Fruit fly (Drosophila melanogaster) whole organism, embryonic: ENCODE results near the gene CG43675.

ENCODE experiments used
- Aef1 ChIP-seq: fragments of 200-800 bp; sonication (Bioruptor generic); IDR thresholded peaks from 3 replicates; pipeline ENCODE4 v1.3.6; 2022; ENCODE audit warnings: missing biosample characterization, missing genetic modification characterization
- Bgb ChIP-seq: fragments of 200-800 bp; sonication (Bioruptor generic); IDR thresholded peaks from 2 replicates; pipeline ENCODE4 v1.3.6; 2022; ENCODE audit warnings: missing biosample characterization, missing genetic modification characterization; ENCODE audit not compliant: partially characterized antibody
- BtbVII ChIP-seq: fragments of 200-800 bp; sonication (Bioruptor generic); optimal IDR thresholded peaks from 3 replicates; lab custom pipeline; 2017; ENCODE audit warnings: missing biosample characterization, mild to moderate bottlenecking, missing genetic modification characterization
- CG1024 ChIP-seq: fragments of 200-800 bp; sonication (Bioruptor generic); IDR thresholded peaks from 2 replicates; pipeline ENCODE4 v1.3.6; 2022; ENCODE audit warnings: missing biosample characterization, missing genetic modification characterization
- CG10366 ChIP-seq: fragments of 200-800 bp; sonication (Bioruptor generic); IDR thresholded peaks from 2 replicates; pipeline ENCODE4 v1.3.6; 2022; ENCODE audit warnings: missing biosample characterization, missing genetic modification characterization
- CG10462 ChIP-seq: fragments of 200-800 bp; sonication (Bioruptor generic); optimal IDR thresholded peaks from 2 replicates; lab custom pipeline; 2016; ENCODE audit warnings: missing biosample characterization, missing genetic modification characterization
- CG11093 ChIP-seq: fragments of 200-800 bp; sonication (Bioruptor generic); IDR thresholded peaks from 3 replicates; pipeline ENCODE4 v1.3.6; 2022; ENCODE audit warnings: missing biosample characterization, missing genetic modification characterization
- CG12744 ChIP-seq: fragments of 200-800 bp; sonication (Bioruptor generic); optimal IDR thresholded peaks from 2 replicates; lab custom pipeline; 2016; ENCODE audit warnings: missing biosample characterization, missing genetic modification characterization
- CG17912 ChIP-seq: fragments of 200-800 bp; sonication (Bioruptor generic); optimal IDR thresholded peaks from 2 replicates; lab custom pipeline; 2018; ENCODE audit warnings: missing biosample characterization, mild to moderate bottlenecking, missing genetic modification characterization
- CG32772 ChIP-seq: fragments of 200-800 bp; sonication (Bioruptor generic); IDR thresholded peaks from 2 replicates; pipeline ENCODE4 v1.3.6; 2022; ENCODE audit warnings: missing biosample characterization, missing genetic modification characterization
- CG34376 ChIP-seq: fragments of 200-800 bp; sonication (Bioruptor generic); optimal IDR thresholded peaks from 2 replicates; lab custom pipeline; 2018; ENCODE audit warnings: missing biosample characterization, mild to moderate bottlenecking, missing genetic modification characterization
- CG34422 ChIP-seq: fragments of 200-800 bp; sonication (Bioruptor generic); IDR thresholded peaks from 3 replicates; pipeline ENCODE4 v1.3.6; 2022; ENCODE audit warnings: missing biosample characterization, missing genetic modification characterization
- CG6654 ChIP-seq: fragments of 200-800 bp; sonication (Bioruptor generic); optimal IDR thresholded peaks from 2 replicates; lab custom pipeline; 2017; ENCODE audit warnings: missing biosample characterization, mild to moderate bottlenecking, missing genetic modification characterization
- CG6689 ChIP-seq: fragments of 200-800 bp; sonication (Bioruptor generic); IDR thresholded peaks from 2 replicates; pipeline ENCODE4 v1.3.6; 2022; ENCODE audit warnings: missing biosample characterization, missing genetic modification characterization
- CTCF ChIP-seq: fragments of 200-800 bp; sonication (Bioruptor generic); optimal IDR thresholded peaks from 2 replicates; lab custom pipeline; 2017; ENCODE audit warnings: missing biosample characterization, mild to moderate bottlenecking, missing genetic modification characterization, moderate library complexity
- Deaf1 ChIP-seq: fragments of 200-800 bp; optimal IDR thresholded peaks from 3 replicates; lab custom pipeline; 2019; ENCODE audit warnings: missing biosample characterization, mild to moderate bottlenecking, missing genetic modification characterization, moderate library complexity
- Fer3 ChIP-seq: fragments of 200-800 bp; sonication (Bioruptor generic); optimal IDR thresholded peaks from 2 replicates; lab custom pipeline; 2018; ENCODE audit warnings: missing biosample characterization, mild to moderate bottlenecking, missing genetic modification characterization, moderate library complexity
- Gug ChIP-seq: fragments of 200-800 bp; sonication (Bioruptor generic); IDR thresholded peaks from 4 replicates; pipeline ENCODE4 v1.3.6; 2022; ENCODE audit warnings: missing biosample characterization, missing genetic modification characterization
- H15 ChIP-seq: fragments of 200-800 bp; sonication (Bioruptor generic); IDR thresholded peaks from 3 replicates; pipeline ENCODE4 v1.3.6; 2022; ENCODE audit warnings: missing biosample characterization, missing genetic modification characterization
- HmgZ ChIP-seq: fragments of 200-800 bp; sonication (Bioruptor generic); optimal IDR thresholded peaks from 2 replicates; lab custom pipeline; 2018; ENCODE audit warnings: missing biosample characterization, mild to moderate bottlenecking, missing genetic modification characterization
- Hr78 ChIP-seq, 2 experiments: fragments of 200-800 bp in 1 of 2; fragments of >200 bp in 1 of 2; sonication (Bioruptor generic) in 1 of 2; optimal IDR thresholded peaks; 2 replicates each; lab custom pipeline; 2017 to 2019; ENCODE audit warnings: missing biosample characterization in 2 of 2, missing genetic modification characterization in 2 of 2, mild to moderate bottlenecking in 1 of 2, moderate library complexity in 1 of 2
- Lim3 ChIP-seq: fragments of 200-800 bp; sonication (Bioruptor generic); IDR thresholded peaks from 2 replicates; pipeline ENCODE4 v1.3.6; 2022; ENCODE audit warnings: missing biosample characterization, missing genetic modification characterization
- MESR4 ChIP-seq: fragments of 200-800 bp; sonication (Bioruptor generic); optimal IDR thresholded peaks from 2 replicates; lab custom pipeline; 2018; ENCODE audit warnings: missing biosample characterization, mild to moderate bottlenecking, missing genetic modification characterization, moderate library complexity
- Meics ChIP-seq: fragments of 200-800 bp; sonication (Bioruptor generic); optimal IDR thresholded peaks from 2 replicates; lab custom pipeline; 2017; ENCODE audit warnings: missing biosample characterization, mild to moderate bottlenecking, missing genetic modification characterization
- Nf-YA ChIP-seq: fragments of 200-800 bp; sonication (Bioruptor generic); IDR thresholded peaks from 2 replicates; pipeline ENCODE4 v1.3.6; 2022; ENCODE audit warnings: missing biosample characterization, missing genetic modification characterization
- Nf-YC ChIP-seq: fragments of 200-800 bp; optimal IDR thresholded peaks from 3 replicates; lab custom pipeline; 2019; ENCODE audit warnings: missing biosample characterization, mild to moderate bottlenecking, missing genetic modification characterization, moderate library complexity
- Oaz ChIP-seq: fragments of 200-800 bp; sonication (Bioruptor generic); IDR thresholded peaks from 2 replicates; pipeline ENCODE4 v1.3.6; 2022; ENCODE audit warnings: missing biosample characterization, missing genetic modification characterization
- Rx ChIP-seq: fragments of 200-800 bp; sonication (Bioruptor generic); IDR thresholded peaks from 2 replicates; pipeline ENCODE4 v1.3.6; 2022; ENCODE audit warnings: missing biosample characterization, missing genetic modification characterization
- Sry-δ ChIP-seq: fragments of 200-800 bp; sonication (Bioruptor generic); optimal IDR thresholded peaks from 2 replicates; lab custom pipeline; 2016; ENCODE audit warnings: missing biosample characterization, missing genetic modification characterization
- Usf ChIP-seq: fragments of 200-800 bp; sonication (Bioruptor generic); optimal IDR thresholded peaks from 2 replicates; lab custom pipeline; 2017; ENCODE audit warnings: missing genotype, missing biosample characterization, missing genetic modification characterization
- az2 ChIP-seq: fragments of 200-800 bp; sonication (Bioruptor generic); optimal IDR thresholded peaks from 3 replicates; lab custom pipeline; 2016; ENCODE audit warnings: missing biosample characterization, missing genetic modification characterization
- bab2 ChIP-seq: fragments of 200-800 bp; sonication (Bioruptor generic); optimal IDR thresholded peaks from 2 replicates; lab custom pipeline; 2016; ENCODE audit warnings: missing biosample characterization, missing genetic modification characterization
- chinmo ChIP-seq: fragments of 200-800 bp; sonication (Bioruptor generic); IDR thresholded peaks from 4 replicates; pipeline ENCODE4 v1.3.6; 2022; ENCODE audit warnings: missing biosample characterization, missing genetic modification characterization; ENCODE audit not compliant: partially characterized antibody
- ci ChIP-seq: fragments of 200-800 bp; sonication (Bioruptor generic); IDR thresholded peaks from 3 replicates; pipeline ENCODE4 v1.3.6; 2022; ENCODE audit warnings: missing biosample characterization, missing genetic modification characterization
- corto ChIP-seq: fragments of 200-800 bp; sonication (Bioruptor generic); optimal IDR thresholded peaks from 2 replicates; lab custom pipeline; 2016; ENCODE audit warnings: missing biosample characterization, mild to moderate bottlenecking, missing genetic modification characterization, moderate library complexity
- crp ChIP-seq, 2 experiments: fragments of 200-800 bp; sonication (Bioruptor generic); optimal IDR thresholded peaks; 2 replicates in 1 of 2; 3 replicates in 1 of 2; lab custom pipeline; 2017; ENCODE audit warnings: missing biosample characterization in 2 of 2, missing genetic modification characterization in 2 of 2, mild to moderate bottlenecking in 1 of 2, moderate library complexity in 1 of 2
- dpn ChIP-seq, 2 experiments: fragments of 200-800 bp; sonication (Bioruptor generic); optimal IDR thresholded peaks; 3 replicates each; lab custom pipeline; 2016; ENCODE audit warnings: missing biosample characterization in 2 of 2, missing genetic modification characterization in 2 of 2
- eve ChIP-seq, 2 experiments: fragments of >200 bp; optimal IDR thresholded peaks; 2 replicates each; lab custom pipeline; 2017; ENCODE audit warnings: missing biosample characterization in 2 of 2, missing genetic modification characterization in 2 of 2
- fd102C ChIP-seq: fragments of 200-800 bp; sonication (Bioruptor generic); optimal IDR thresholded peaks from 2 replicates; lab custom pipeline; 2018; ENCODE audit warnings: missing biosample characterization, mild to moderate bottlenecking, missing genetic modification characterization, moderate library complexity
- fu2 ChIP-seq: fragments of 200-800 bp; sonication (Bioruptor generic); optimal IDR thresholded peaks from 2 replicates; lab custom pipeline; 2016; ENCODE audit warnings: missing biosample characterization, missing genetic modification characterization
- gsb-n ChIP-seq: fragments of 200-800 bp; sonication (Bioruptor generic); optimal IDR thresholded peaks from 3 replicates; lab custom pipeline; 2018; ENCODE audit warnings: missing biosample characterization, mild to moderate bottlenecking, missing genetic modification characterization
- hbn ChIP-seq: fragments of 200-800 bp; sonication (Bioruptor generic); IDR thresholded peaks from 2 replicates; pipeline ENCODE4 v1.3.6; 2022; ENCODE audit warnings: missing biosample characterization, missing genetic modification characterization; ENCODE audit not compliant: partially characterized antibody
- ken ChIP-seq: fragments of 200-800 bp; sonication (Bioruptor generic); IDR thresholded peaks from 3 replicates; pipeline ENCODE4 v1.3.6; 2022; ENCODE audit warnings: missing biosample characterization, missing genetic modification characterization
- lmd ChIP-seq: fragments of 200-800 bp; sonication (Bioruptor generic); IDR thresholded peaks from 2 replicates; pipeline ENCODE4 v1.3.6; 2022; ENCODE audit warnings: missing biosample characterization, missing genetic modification characterization
- pfk ChIP-seq: fragments of 200-800 bp; sonication (Bioruptor generic); optimal IDR thresholded peaks from 2 replicates; lab custom pipeline; 2018; ENCODE audit warnings: missing biosample characterization, mild to moderate bottlenecking, missing genetic modification characterization, moderate library complexity
- prd ChIP-seq, 3 experiments: fragments of >200 bp in 2 of 3; fragments of 200-800 bp in 1 of 3; sonication (Bioruptor generic) in 1 of 3; optimal IDR thresholded peaks in 2 of 3; IDR thresholded peaks in 1 of 3; 2 replicates in 2 of 3; 3 replicates in 1 of 3; pipeline versions ENCODE4 v1.3.6 to Lab custom; 2017 to 2022; ENCODE audit warnings: missing biosample characterization in 1 of 3, missing genetic modification characterization in 1 of 3
- sens ChIP-seq: fragments of 200-800 bp; sonication (Bioruptor generic); peaks from one replicate; lab custom pipeline; 2016; ENCODE audit warnings: missing biosample characterization, missing genetic modification characterization
- seq ChIP-seq: fragments of 200-800 bp; sonication (Bioruptor generic); IDR thresholded peaks from 2 replicates; pipeline ENCODE4 v1.3.6; 2022; ENCODE audit warnings: missing biosample characterization, missing genetic modification characterization
- so ChIP-seq: fragments of 200-800 bp; sonication (Bioruptor generic); IDR thresholded peaks from 3 replicates; pipeline ENCODE4 v1.3.6; 2022; ENCODE audit warnings: missing biosample characterization, missing genetic modification characterization
- sug ChIP-seq: fragments of 200-800 bp; optimal IDR thresholded peaks from 2 replicates; lab custom pipeline; 2019; ENCODE audit warnings: missing biosample characterization, mild to moderate bottlenecking, missing genetic modification characterization, moderate library complexity
- tup ChIP-seq: fragments of 200-800 bp; sonication (Bioruptor generic); optimal IDR thresholded peaks from 2 replicates; lab custom pipeline; 2016; ENCODE audit warnings: missing biosample characterization, mild to moderate bottlenecking, missing genetic modification characterization, moderate library complexity
- wor ChIP-seq: fragments of 200-800 bp; sonication (Bioruptor generic); IDR thresholded peaks from 2 replicates; pipeline ENCODE4 v1.3.6; 2022; ENCODE audit warnings: missing biosample characterization, missing genetic modification characterization

CG43675 gene

dm6 chr3R:9328812-9329211 lies 26.5 kb upstream of the CG43675 start (continued):
- no peak for TF ChIP-seq Hr78 (GFP tag; optimal IDR thresholded peaks at IDR 0.05; lab: Kevin White, UChicago)
- peak; percentile 43 for TF ChIP-seq HmgZ (tag; lab: Kevin White, UChicago)
- TF ChIP-seq lmd = no peak
- TF ChIP-seq CG10366 (GFP tag; lab: Robert Waterston, UW) = no peak
- no peak for TF ChIP-seq dpn (GFP tag; optimal IDR thresholded peaks at IDR 0.05; lab: Kevin White, UChicago)
- peak; percentile 51; the same call in 1 of the 2 replicates for TF ChIP-seq Bgb (GFP tag; lab: Robert Waterston, UW)
- no peak for TF ChIP-seq eve (GFP tag; optimal IDR thresholded peaks at IDR 0.05; lab: Kevin White, UChicago)
- peak; percentile 21 for TF ChIP-seq sens
- TF ChIP-seq CG34422 = no peak
- no peak for TF ChIP-seq bab2 (GFP tag; lab: Kevin White, UChicago)
- TF ChIP-seq so (GFP tag; lab: Robert Waterston, UW) = no peak
- no peak for TF ChIP-seq Fer3
- TF ChIP-seq Usf (GFP tag; lab: Kevin White, UChicago) = no peak
- TF ChIP-seq Deaf1 (tag; lab: Kevin White, UChicago) = peak; percentile 76
- TF ChIP-seq fu2 (GFP tag; lab: Kevin White, UChicago) = no peak
- no peak for TF ChIP-seq Lim3 (GFP tag; lab: Robert Waterston, UW)
- TF ChIP-seq wor = no peak
- TF ChIP-seq gsb-n (tag; lab: Kevin White, UChicago) = peak; percentile 67
- TF ChIP-seq chinmo (GFP tag; lab: Robert Waterston, UW) = 0 out of 4 replicates have a peak, but pooled peaks have one; percentile 49
- TF ChIP-seq ci (GFP tag; lab: Robert Waterston, UW) = no peak
- TF ChIP-seq crp (GFP tag; optimal IDR thresholded peaks at IDR 0.05; lab: Kevin White, UChicago) = no peak
- TF ChIP-seq CG34376 = no peak
- no peak for TF ChIP-seq CG17912 (GFP tag; lab: Kevin White, UChicago)
- TF ChIP-seq CG6689 (GFP tag; lab: Robert Waterston, UW) = no peak
- no peak for TF ChIP-seq prd (optimal IDR thresholded peaks at IDR 0.05; lab: Kevin White, UChicago)
- peak; percentile 65; the same call in 2 of the 3 replicates for TF ChIP-seq prd (GFP tag; IDR thresholded peaks at IDR 0.05; lab: Robert Waterston, UW)
- no peak for TF ChIP-seq pfk
- no peak for TF ChIP-seq Meics (GFP tag; lab: Kevin White, UChicago)
- TF ChIP-seq MESR4 (GFP tag; lab: Kevin White, UChicago) = no peak
- TF ChIP-seq az2 = no peak
- TF ChIP-seq Nf-YC (tag; lab: Kevin White, UChicago) = peak; percentile 24
- peak; percentile 0 for TF ChIP-seq Sry-δ (GFP tag; lab: Kevin White, UChicago)
- TF ChIP-seq CG32772 (GFP tag; lab: Robert Waterston, UW) = no peak
- no peak for TF ChIP-seq hbn (GFP tag; lab: Robert Waterston, UW)
- no peak for TF ChIP-seq corto (GFP tag; lab: Kevin White, UChicago)
- no peak for TF ChIP-seq H15 (GFP tag; lab: Robert Waterston, UW)
- TF ChIP-seq BtbVII (GFP tag; lab: Kevin White, UChicago) = no peak
- no peak for TF ChIP-seq tup (GFP tag; lab: Kevin White, UChicago)
- TF ChIP-seq Aef1 (GFP tag; lab: Robert Waterston, UW) = no peak
- TF ChIP-seq CG10462 (GFP tag; lab: Kevin White, UChicago) = no peak
- TF ChIP-seq Oaz (GFP tag; lab: Robert Waterston, UW) = no peak
- TF ChIP-seq CTCF (GFP tag; lab: Kevin White, UChicago) = peak; percentile 77
- TF ChIP-seq ken (GFP tag; lab: Robert Waterston, UW) = no peak
- TF ChIP-seq seq (GFP tag; lab: Robert Waterston, UW) = no peak
- no peak for TF ChIP-seq CG12744 (GFP tag; lab: Kevin White, UChicago)
- TF ChIP-seq CG1024 (GFP tag; lab: Robert Waterston, UW) = no peak
- TF ChIP-seq Nf-YA (GFP tag; lab: Robert Waterston, UW) = no peak
- TF ChIP-seq fd102C = no peak
- TF ChIP-seq Rx (GFP tag; lab: Robert Waterston, UW) = no peak
- TF ChIP-seq Gug (GFP tag; lab: Robert Waterston, UW) = no peak
- TF ChIP-seq sug = peak; percentile 17
- TF ChIP-seq CG11093 = no peak
- peak; percentile 100 for TF ChIP-seq CG6654 (GFP tag; lab: Kevin White, UChicago)
